Fruit fly (Drosophila melanogaster): ENCODE measurements around the gene Agpat1.

Gene Agpat1

dm6 chrX:12734710-12735462, 30.2 kb upstream of the Agpat1 start:
- TF ChIP-seq pdm3 (GFP tag; optimal IDR thresholded peaks at IDR 0.05) (peak; percentile 69), CG15336 (GFP tag; IDR thresholded peaks at IDR 0.05) (peak; percentile 76), Lpt (GFP tag; optimal IDR thresholded peaks at IDR 0.05) (peak; percentile 90), CG6854 (GFP tag; optimal IDR thresholded peaks at IDR 0.05) (peak; percentile 54), CG8632 (GFP tag; optimal IDR thresholded peaks at IDR 0.05) (peak; percentile 92), eg (GFP tag; IDR thresholded peaks at IDR 0.05) (peak; percentile 91), fd59A (GFP tag; optimal IDR thresholded peaks at IDR 0.05) (no peak), CG16779 (tag; optimal IDR thresholded peaks at IDR 0.05) (peak; percentile 88), CG11762 (GFP tag; optimal IDR thresholded peaks at IDR 0.05; ENCODE audit: insufficient read depth) (peak; percentile 90), achi (GFP tag; optimal IDR thresholded peaks at IDR 0.05) (peak; percentile 87), CG11902 (GFP tag; optimal IDR thresholded peaks at IDR 0.05) (peak; percentile 69), salr (GFP tag; optimal IDR thresholded peaks at IDR 0.05) (peak; percentile 24 to 93), esn (GFP tag; optimal IDR thresholded peaks at IDR 0.05) (peak; percentile 80), Hr38 (GFP tag; optimal IDR thresholded peaks at IDR 0.05) (no peak), Met (GFP tag; optimal IDR thresholded peaks at IDR 0.05) (peak; percentile 51), CG1621 (tag; optimal IDR thresholded peaks at IDR 0.05) (peak; percentile 5), cyc (GFP tag; optimal IDR thresholded peaks at IDR 0.05) (peak; percentile 56), CG34406 (GFP tag; optimal IDR thresholded peaks at IDR 0.05) (peak; percentile 91), fd85E (GFP tag; optimal IDR thresholded peaks at IDR 0.05) (no peak), CG11294 (GFP tag; IDR thresholded peaks at IDR 0.05) (peak; percentile 83), CG6163 (GFP tag; IDR thresholded peaks at IDR 0.05) (peak; percentile 97), CG10669 (GFP tag; optimal IDR thresholded peaks at IDR 0.05) (peak; percentile 80), Hr4 (GFP tag; optimal IDR thresholded peaks at IDR 0.05) (peak; percentile 69), lz (GFP tag; optimal IDR thresholded peaks at IDR 0.05) (peak; percentile 38), CG3032 (tag; optimal IDR thresholded peaks at IDR 0.05) (peak; percentile 86), CG8119 (GFP tag; IDR thresholded peaks at IDR 0.05) (peak; percentile 91), CG9139 (GFP tag; optimal IDR thresholded peaks at IDR 0.05) (peak; percentile 97), CG4318 (GFP tag; optimal IDR thresholded peaks at IDR 0.05) (peak; percentile 74), Eip93F (GFP tag; optimal IDR thresholded peaks at IDR 0.05) (no peak), Sox102F (GFP tag; optimal IDR thresholded peaks at IDR 0.05) (peak; percentile 34), Blimp-1 (GFP tag; optimal IDR thresholded peaks at IDR 0.05) (no peak), CG32006 (GFP tag; optimal IDR thresholded peaks at IDR 0.05) (peak; percentile 88), Sox14 (GFP tag; optimal IDR thresholded peaks at IDR 0.05) (no peak), net (GFP tag; optimal IDR thresholded peaks at IDR 0.05) (peak; percentile 85), dsx (GFP tag; optimal IDR thresholded peaks at IDR 0.05; ENCODE audit: poor library complexity, severe bottlenecking) (peak; percentile 85), dac (GFP tag; optimal IDR thresholded peaks at IDR 0.05) (no peak), Sox15 (GFP tag; optimal IDR thresholded peaks at IDR 0.05) (peak; percentile 80), Eip75B (GFP tag; optimal IDR thresholded peaks at IDR 0.05) (no peak), CG10631 (GFP tag; optimal IDR thresholded peaks at IDR 0.05) (peak; percentile 90), CG6276 (GFP tag; optimal IDR thresholded peaks at IDR 0.05) (peak; percentile 91), vri (GFP tag; optimal IDR thresholded peaks at IDR 0.05) (peak; percentile 81), CG6808 (GFP tag; optimal IDR thresholded peaks at IDR 0.05) (peak; percentile 89), ss (GFP tag; optimal IDR thresholded peaks at IDR 0.05) (peak; percentile 94 to 95), CG6792 (GFP tag; optimal IDR thresholded peaks at IDR 0.05) (peak; percentile 76), CG8319 (GFP tag; optimal IDR thresholded peaks at IDR 0.05) (peak; percentile 46), OdsH (GFP tag; optimal IDR thresholded peaks at IDR 0.05) (peak; percentile 88), Ets96B (tag; optimal IDR thresholded peaks at IDR 0.05) (peak; percentile 58), CG7368 (GFP tag; optimal IDR thresholded peaks at IDR 0.05) (peak; percentile 35), spab (GFP tag; optimal IDR thresholded peaks at IDR 0.05) (peak; percentile 85), svp (GFP tag) (peak; percentile 71)
